Worm (Caenorhabditis elegans): ENCODE results near the gene F58B4.2.

DNA sequence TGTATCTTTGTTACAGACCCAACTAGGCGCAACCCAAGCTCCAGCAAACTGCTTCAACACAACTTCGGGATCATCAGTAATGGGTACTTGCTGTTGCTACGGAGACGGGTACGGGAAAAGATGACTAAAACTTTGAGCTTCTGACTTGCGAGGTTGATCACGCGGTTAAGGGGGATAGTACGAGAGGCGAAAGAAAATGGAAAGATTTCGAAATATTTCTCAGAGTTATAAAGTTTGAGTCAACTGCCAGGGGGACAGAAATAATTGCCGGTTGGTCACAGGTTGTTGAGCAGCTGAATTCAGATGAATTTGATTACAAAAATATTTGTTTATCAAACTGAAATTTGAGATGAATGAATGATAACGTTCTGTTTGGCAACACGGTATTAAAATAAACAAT, 7.4 kb upstream of the F58B4.2 start:
- TF ChIP-seq him-1 (tag; optimal IDR thresholded peaks at IDR 0.05) (no peak), W03F9.2 (tag; optimal IDR thresholded peaks at IDR 0.05) (no peak)

Measured in whole organism, L4/young adult.